Worm (Caenorhabditis elegans): ENCODE measurements around the gene F08G12.5.

F08G12.5 gene

ce11 chrX:11339375-11339924, 29.4 kb upstream of the F08G12.5 start, which contains the start of gene aco-1 (continued):
- TF ChIP-seq ztf-25 (GFP tag; IDR thresholded peaks at IDR 0.05) (no peak), snpc-1.3 (tag; optimal IDR thresholded peaks at IDR 0.05; ENCODE audit: insufficient read depth) (no peak), dox-1 (GFP tag; IDR thresholded peaks at IDR 0.05) (0 out of 2 replicates have a peak, but pooled peaks have one; percentile 35), F49E8.2 (tag; optimal IDR thresholded peaks at IDR 0.05; ENCODE audit: insufficient read depth) (no peak), Y95B8A.8 (GFP tag; IDR thresholded peaks at IDR 0.05) (no peak), Y79H2A.3 (GFP tag; conservative IDR thresholded peaks at IDR 0.05) (no peak), athp-1 (tag; optimal IDR thresholded peaks at IDR 0.05) (no peak), B0019.2 (GFP tag; conservative IDR thresholded peaks at IDR 0.05) (no peak), snpc-3.4 (tag; optimal IDR thresholded peaks at IDR 0.05) (no peak), madf-6 (GFP tag; IDR thresholded peaks at IDR 0.05) (no peak), ets-4 (GFP tag; optimal IDR thresholded peaks at IDR 0.05) (no peak), nfya-2 (GFP tag; IDR thresholded peaks at IDR 0.05) (no peak), madf-8 (GFP tag; conservative IDR thresholded peaks at IDR 0.05) (no peak), B0336.3 (GFP tag; IDR thresholded peaks at IDR 0.05) (no peak), lin-54 (GFP tag; optimal IDR thresholded peaks at IDR 0.05) (no peak), egl-18 (GFP tag; IDR thresholded peaks at IDR 0.05) (no peak), K11D2.4 (GFP tag; IDR thresholded peaks at IDR 0.05) (no peak), nhr-80 (tag; optimal IDR thresholded peaks at IDR 0.05) (peak; percentile 72), ama-1 (optimal IDR thresholded peaks at IDR 0.05) (no peak), ama-1 (GFP tag; optimal IDR thresholded peaks at IDR 0.05) (no peak), lsl-1 (GFP tag; optimal IDR thresholded peaks at IDR 0.05) (no peak), Y53G8AR.9 (GFP tag; conservative IDR thresholded peaks at IDR 0.05) (no peak), unc-130 (GFP tag; optimal IDR thresholded peaks at IDR 0.05) (no peak), lin-40 (tag; optimal IDR thresholded peaks at IDR 0.05) (no peak), nfyb-1 (GFP tag; IDR thresholded peaks at IDR 0.05) (0 out of 2 replicates have a peak, but pooled peaks have one; percentile 41), him-1 (tag; optimal IDR thresholded peaks at IDR 0.05) (no peak), hlh-26 (GFP tag; conservative IDR thresholded peaks at IDR 0.05) (no peak), Y53F4B.3 (GFP tag; IDR thresholded peaks at IDR 0.05) (no peak), attf-5 (GFP tag; optimal IDR thresholded peaks at IDR 0.05) (peak; percentile 28), xnd-1 (tag; optimal IDR thresholded peaks at IDR 0.05) (no peak), nfya-1 (tag; optimal IDR thresholded peaks at IDR 0.05; ENCODE audit: borderline replicate concordance, insufficient read depth) (no peak), hmg-1.2 (GFP tag; IDR thresholded peaks at IDR 0.05) (peak; percentile 3; the same call in 1 of the 2 replicates), repo-1 (tag; optimal IDR thresholded peaks at IDR 0.05) (no peak), bed-2 (GFP tag; IDR thresholded peaks at IDR 0.05) (no peak), ztf-6 (GFP tag; IDR thresholded peaks at IDR 0.05) (no peak), F57A8.1 (GFP tag; optimal IDR thresholded peaks at IDR 0.05) (no peak), ekl-4 (GFP tag; IDR thresholded peaks at IDR 0.05) (no peak), ceh-100 (GFP tag; IDR thresholded peaks at IDR 0.05) (no peak), rpc-1 (optimal IDR thresholded peaks at IDR 0.05) (no peak), rpc-1 (tag; optimal IDR thresholded peaks at IDR 0.05) (no peak), snpc-4 (GFP tag; optimal IDR thresholded peaks at IDR 0.05) (no peak), snpc-4 (tag; optimal IDR thresholded peaks at IDR 0.05) (peak in 1 of 4 experiments; percentile 29), mcd-1 (GFP tag; IDR thresholded peaks at IDR 0.05) (no peak), bed-1 (GFP tag; IDR thresholded peaks at IDR 0.05) (no peak), F39B2.1 (GFP tag; IDR thresholded peaks at IDR 0.05) (no peak), nhr-27 (tag; optimal IDR thresholded peaks at IDR 0.05) (no peak), attf-3 (GFP tag; conservative IDR thresholded peaks at IDR 0.05) (no peak), F23B12.7 (tag; optimal IDR thresholded peaks at IDR 0.05; ENCODE audit: insufficient read depth) (no peak), tbp1 (GFP tag; optimal IDR thresholded peaks at IDR 0.05) (no peak)

Measured in whole organism, young adult.